Worm (Caenorhabditis elegans) whole organism, L4 larva: ENCODE results near the gene K09D9.14.

Experiments used
- ceh-62 ChIP-seq: sonication (generic microtip); optimal IDR thresholded peaks from 2 replicates; lab custom pipeline; 2017; ENCODE audit warnings: missing biosample characterization, missing genetic modification characterization
- lin-13 ChIP-seq: fragments of 150-350 bp; optimal IDR thresholded peaks from 2 replicates; lab custom pipeline; 2014; ENCODE audit warnings: missing biosample characterization, missing genetic modification reagents, missing genetic modification characterization
- unc-62 ChIP-seq, 3 experiments: fragments of 150-350 bp in 1 of 3; sonication (generic microtip); optimal IDR thresholded peaks in 2 of 3; peaks in 1 of 3; 1 replicate in 1 of 3; 2 replicates in 2 of 3; lab custom pipeline; 2014 to 2017; ENCODE audit warnings: missing biosample characterization in 3 of 3, missing genetic modification characterization in 3 of 3, missing genetic modification reagents in 3 of 3, missing genotype in 1 of 3
- ztf-11 ChIP-seq: fragments of 150-350 bp; optimal IDR thresholded peaks from 2 replicates; lab custom pipeline; 2014; ENCODE audit warnings: missing biosample characterization, missing genetic modification characterization

DNA sequence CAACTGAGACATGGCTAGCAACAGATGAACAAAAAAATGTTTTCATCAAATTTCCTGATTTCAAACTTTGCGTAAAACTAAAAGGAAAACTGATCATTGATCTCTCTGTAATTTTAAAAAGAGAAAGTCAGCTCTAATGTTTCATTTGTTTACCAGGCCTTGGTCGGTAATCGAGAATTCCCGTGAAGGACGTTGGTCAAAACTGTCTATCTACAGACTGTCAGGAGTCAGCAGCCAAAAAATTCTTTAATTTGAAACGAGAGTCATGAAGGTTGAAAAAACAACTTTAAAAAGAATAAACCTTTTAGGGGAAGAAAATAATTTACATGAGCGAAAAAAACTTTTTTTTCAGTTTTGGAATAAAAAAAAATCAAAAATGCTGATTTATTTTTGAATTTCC is 36.6 kb downstream of the K09D9.14 start:
- no peak for TF ChIP-seq unc-62 (GFP tag; optimal IDR thresholded peaks at IDR 0.05 in 1 of 2; lab: Kevin White, UChicago)
- no peak for TF ChIP-seq unc-62 (tag; optimal IDR thresholded peaks at IDR 0.05; lab: Kevin White, UChicago)
- TF ChIP-seq ceh-62 (tag; lab: Kevin White, UChicago), result no peak
- no peak for TF ChIP-seq ztf-11 (tag; lab: Kevin White, UChicago)
- no peak for TF ChIP-seq lin-13
